Fruit fly (Drosophila melanogaster) whole organism, embryonic: ENCODE results near the gene gry.

ENCODE experiments used
- B-H1 ChIP-seq: fragments of 200-800 bp; sonication (Bioruptor generic); IDR thresholded peaks from 3 replicates; pipeline ENCODE4 v1.3.6; 2022; ENCODE audit warnings: missing biosample characterization, missing genetic modification characterization
- CG10147 ChIP-seq: fragments of 200-800 bp; sonication (Bioruptor generic); optimal IDR thresholded peaks from 2 replicates; lab custom pipeline; 2019; ENCODE audit warnings: missing biosample characterization, mild to moderate bottlenecking, missing genetic modification characterization, moderate library complexity
- CG11456 ChIP-seq: fragments of 200-800 bp; sonication (Bioruptor generic); IDR thresholded peaks from 3 replicates; pipeline ENCODE4 v1.3.6; 2022; ENCODE audit warnings: missing biosample characterization, missing genetic modification characterization
- CG11723 ChIP-seq: fragments of 200-800 bp; sonication (Bioruptor generic); optimal IDR thresholded peaks from 2 replicates; lab custom pipeline; 2017; ENCODE audit warnings: missing biosample characterization, mild to moderate bottlenecking, missing genetic modification characterization
- CG12299 ChIP-seq: fragments of 200-800 bp; sonication (Bioruptor generic); optimal IDR thresholded peaks from 2 replicates; lab custom pipeline; 2018; ENCODE audit warnings: missing biosample characterization, mild to moderate bottlenecking, missing genetic modification characterization
- CG12744 ChIP-seq: fragments of 200-800 bp; sonication (Bioruptor generic); optimal IDR thresholded peaks from 2 replicates; lab custom pipeline; 2016; ENCODE audit warnings: missing biosample characterization, missing genetic modification characterization
- CG14860 ChIP-seq: fragments of 200-800 bp; sonication (Bioruptor generic); IDR thresholded peaks from 3 replicates; pipeline ENCODE4 v1.3.6; 2022; ENCODE audit warnings: missing biosample characterization, missing genetic modification characterization; ENCODE audit not compliant: partially characterized antibody
- CG15269 ChIP-seq: fragments of 200-800 bp; sonication (Bioruptor generic); optimal IDR thresholded peaks from 2 replicates; lab custom pipeline; 2018; ENCODE audit warnings: missing biosample characterization, mild to moderate bottlenecking, missing genetic modification characterization, moderate library complexity
- CG16813 ChIP-seq: fragments of 200-800 bp; sonication (Bioruptor generic); IDR thresholded peaks from 3 replicates; pipeline ENCODE4 v1.3.6; 2022; ENCODE audit warnings: missing biosample characterization, missing genetic modification characterization; ENCODE audit not compliant: partially characterized antibody
- CG16815 ChIP-seq: fragments of 200-800 bp; sonication (Bioruptor generic); optimal IDR thresholded peaks from 3 replicates; lab custom pipeline; 2017; ENCODE audit warnings: missing biosample characterization, mild to moderate bottlenecking, missing genetic modification characterization
- CG17385 ChIP-seq: fragments of 200-800 bp; sonication (Bioruptor generic); optimal IDR thresholded peaks from 3 replicates; lab custom pipeline; 2018; ENCODE audit warnings: missing biosample characterization, mild to moderate bottlenecking, missing genetic modification characterization
- CG18262 ChIP-seq: fragments of 200-800 bp; optimal IDR thresholded peaks from 3 replicates; lab custom pipeline; 2019; ENCODE audit warnings: missing biosample characterization, mild to moderate bottlenecking, missing genetic modification characterization, moderate library complexity
- CG2120 ChIP-seq: fragments of 200-800 bp; sonication (Bioruptor generic); optimal IDR thresholded peaks from 3 replicates; lab custom pipeline; 2016; ENCODE audit warnings: missing biosample characterization, missing genetic modification characterization
- CG2678 ChIP-seq: fragments of 200-800 bp; sonication (Bioruptor generic); optimal IDR thresholded peaks from 3 replicates; lab custom pipeline; 2019; ENCODE audit warnings: missing biosample characterization, mild to moderate bottlenecking, missing genetic modification characterization, moderate library complexity
- CG3407 ChIP-seq: fragments of 200-800 bp; sonication (Bioruptor generic); optimal IDR thresholded peaks from 2 replicates; lab custom pipeline; 2018; ENCODE audit warnings: missing biosample characterization, mild to moderate bottlenecking, missing genetic modification characterization
- CG4707 ChIP-seq: fragments of 200-800 bp; sonication (Bioruptor generic); optimal IDR thresholded peaks from 2 replicates; lab custom pipeline; 2018; ENCODE audit warnings: missing biosample characterization, mild to moderate bottlenecking, missing genetic modification characterization, moderate library complexity
- CG6683 ChIP-seq: fragments of 200-800 bp; sonication (Bioruptor generic); optimal IDR thresholded peaks from 2 replicates; lab custom pipeline; 2017; ENCODE audit warnings: missing biosample characterization, mild to moderate bottlenecking, missing genetic modification characterization, missing genetic modification reagents
- CG6813 ChIP-seq: fragments of 200-800 bp; sonication (Bioruptor generic); optimal IDR thresholded peaks from 2 replicates; lab custom pipeline; 2017; ENCODE audit warnings: missing biosample characterization, missing genetic modification characterization, mild to moderate bottlenecking, moderate library complexity, missing genetic modification reagents
- CG6854 ChIP-seq: fragments of 200-800 bp; sonication (Bioruptor generic); optimal IDR thresholded peaks from 3 replicates; lab custom pipeline; 2017; ENCODE audit warnings: missing biosample characterization, mild to moderate bottlenecking, missing genetic modification characterization
- Dad ChIP-seq: fragments of 200-800 bp; sonication (Bioruptor generic); optimal IDR thresholded peaks from 3 replicates; lab custom pipeline; 2016; ENCODE audit warnings: missing biosample characterization, missing genetic modification characterization
- HmgZ ChIP-seq: fragments of 200-800 bp; sonication (Bioruptor generic); optimal IDR thresholded peaks from 2 replicates; lab custom pipeline; 2018; ENCODE audit warnings: missing biosample characterization, mild to moderate bottlenecking, missing genetic modification characterization
- Hr78 ChIP-seq, 2 experiments: fragments of 200-800 bp in 1 of 2; fragments of >200 bp in 1 of 2; sonication (Bioruptor generic) in 1 of 2; optimal IDR thresholded peaks; 2 replicates each; lab custom pipeline; 2017 to 2019; ENCODE audit warnings: missing biosample characterization in 2 of 2, missing genetic modification characterization in 2 of 2, mild to moderate bottlenecking in 1 of 2, moderate library complexity in 1 of 2
- MESR4 ChIP-seq: fragments of 200-800 bp; sonication (Bioruptor generic); optimal IDR thresholded peaks from 2 replicates; lab custom pipeline; 2018; ENCODE audit warnings: missing biosample characterization, mild to moderate bottlenecking, missing genetic modification characterization, moderate library complexity
- Myb ChIP-seq: fragments of 200-800 bp; sonication (Bioruptor generic); optimal IDR thresholded peaks from 2 replicates; lab custom pipeline; 2016; ENCODE audit warnings: missing biosample characterization, missing genetic modification characterization
- TFAM ChIP-seq: fragments of 200-800 bp; sonication (Bioruptor generic); optimal IDR thresholded peaks from 2 replicates; lab custom pipeline; 2017; ENCODE audit warnings: missing biosample characterization, missing genetic modification characterization, inconsistent platforms
- Vsx1 ChIP-seq: fragments of 200-800 bp; sonication (Bioruptor generic); optimal IDR thresholded peaks from 2 replicates; lab custom pipeline; 2017; ENCODE audit warnings: missing biosample characterization, mild to moderate bottlenecking, missing genetic modification characterization, missing genetic modification reagents
- Xbp1 ChIP-seq: fragments of 200-800 bp; sonication (Bioruptor generic); optimal IDR thresholded peaks from 3 replicates; lab custom pipeline; 2016; ENCODE audit warnings: missing biosample characterization, mild to moderate bottlenecking, missing genetic modification characterization
- ato ChIP-seq: fragments of 200-800 bp; sonication (Bioruptor generic); IDR thresholded peaks from 2 replicates; pipeline ENCODE4 v1.3.6; 2022; ENCODE audit warnings: missing biosample characterization, missing genetic modification characterization; ENCODE audit not compliant: partially characterized antibody
- bab2 ChIP-seq: fragments of 200-800 bp; sonication (Bioruptor generic); optimal IDR thresholded peaks from 2 replicates; lab custom pipeline; 2016; ENCODE audit warnings: missing biosample characterization, missing genetic modification characterization
- bsh ChIP-seq, 2 experiments: fragments of 200-800 bp; sonication (Bioruptor generic); optimal IDR thresholded peaks; 2 replicates each; lab custom pipeline; 2017 to 2018; ENCODE audit warnings: mild to moderate bottlenecking in 2 of 2, missing biosample characterization in 2 of 2, missing genetic modification characterization in 2 of 2, moderate library complexity in 1 of 2
- chinmo ChIP-seq: fragments of 200-800 bp; sonication (Bioruptor generic); IDR thresholded peaks from 4 replicates; pipeline ENCODE4 v1.3.6; 2022; ENCODE audit warnings: missing biosample characterization, missing genetic modification characterization; ENCODE audit not compliant: partially characterized antibody
- da ChIP-seq: fragments of 200-800 bp; sonication (Bioruptor generic); optimal IDR thresholded peaks from 2 replicates; lab custom pipeline; 2016; ENCODE audit warnings: missing biosample characterization, missing genetic modification characterization
- dimm ChIP-seq: fragments of 200-800 bp; sonication (Bioruptor generic); IDR thresholded peaks from 2 replicates; pipeline ENCODE4 v1.3.6; 2022; ENCODE audit warnings: missing biosample characterization, missing genetic modification characterization
- fd102C ChIP-seq: fragments of 200-800 bp; sonication (Bioruptor generic); optimal IDR thresholded peaks from 2 replicates; lab custom pipeline; 2018; ENCODE audit warnings: missing biosample characterization, mild to moderate bottlenecking, missing genetic modification characterization, moderate library complexity
- fu2 ChIP-seq: fragments of 200-800 bp; sonication (Bioruptor generic); optimal IDR thresholded peaks from 2 replicates; lab custom pipeline; 2016; ENCODE audit warnings: missing biosample characterization, missing genetic modification characterization
- gcm ChIP-seq: fragments of 200-800 bp; sonication (Bioruptor generic); optimal IDR thresholded peaks from 2 replicates; lab custom pipeline; 2019; ENCODE audit warnings: missing biosample characterization, mild to moderate bottlenecking, missing genetic modification characterization, moderate library complexity
- inv ChIP-seq: fragments of 200-800 bp; sonication (Bioruptor generic); IDR thresholded peaks from 2 replicates; pipeline ENCODE4 v1.3.6; 2022; ENCODE audit warnings: missing biosample characterization, missing genetic modification characterization; ENCODE audit not compliant: partially characterized antibody
- mirr ChIP-seq: fragments of 200-800 bp; sonication (Bioruptor generic); optimal IDR thresholded peaks from 3 replicates; lab custom pipeline; 2018; ENCODE audit warnings: missing biosample characterization, mild to moderate bottlenecking, missing genetic modification characterization
- nerfin-1 ChIP-seq: fragments of 200-800 bp; sonication (Bioruptor generic); optimal IDR thresholded peaks from 3 replicates; lab custom pipeline; 2019; ENCODE audit warnings: missing biosample characterization, mild to moderate bottlenecking, missing genetic modification characterization, moderate library complexity
- nerfin-2 ChIP-seq: fragments of 200-800 bp; sonication (Bioruptor generic); IDR thresholded peaks from 2 replicates; pipeline ENCODE4 v1.3.6; 2022; ENCODE audit warnings: missing biosample characterization, missing genetic modification characterization; ENCODE audit not compliant: partially characterized antibody
- org-1 ChIP-seq: fragments of 200-800 bp; sonication (Bioruptor generic); optimal IDR thresholded peaks from 2 replicates; lab custom pipeline; 2017; ENCODE audit warnings: missing biosample characterization, missing genetic modification characterization
- pros ChIP-seq: fragments of 200-800 bp; sonication (Bioruptor generic); optimal IDR thresholded peaks from 3 replicates; lab custom pipeline; 2019; ENCODE audit warnings: missing biosample characterization, mild to moderate bottlenecking, missing genetic modification characterization, moderate library complexity
- stc ChIP-seq: fragments of 200-800 bp; sonication (Bioruptor generic); IDR thresholded peaks from 2 replicates; pipeline ENCODE4 v1.3.6; 2022; ENCODE audit warnings: missing biosample characterization, missing genetic modification characterization
- ttk ChIP-seq: fragments of 200-800 bp; sonication (Bioruptor generic); IDR thresholded peaks from 2 replicates; pipeline ENCODE4 v2.1.2; 2022; ENCODE audit warnings: missing biosample characterization, missing genetic modification characterization
- vvl ChIP-seq: fragments of 200-800 bp; sonication (Bioruptor generic); IDR thresholded peaks from 2 replicates; pipeline ENCODE4 v1.3.6; 2022; ENCODE audit warnings: missing biosample characterization, missing genetic modification characterization
- zen2 ChIP-seq: fragments of 200-800 bp; sonication (Bioruptor generic); IDR thresholded peaks from 3 replicates; pipeline ENCODE4 v1.3.6; 2022; ENCODE audit warnings: missing biosample characterization, missing genetic modification characterization; ENCODE audit not compliant: partially characterized antibody

The gry gene

DNA sequence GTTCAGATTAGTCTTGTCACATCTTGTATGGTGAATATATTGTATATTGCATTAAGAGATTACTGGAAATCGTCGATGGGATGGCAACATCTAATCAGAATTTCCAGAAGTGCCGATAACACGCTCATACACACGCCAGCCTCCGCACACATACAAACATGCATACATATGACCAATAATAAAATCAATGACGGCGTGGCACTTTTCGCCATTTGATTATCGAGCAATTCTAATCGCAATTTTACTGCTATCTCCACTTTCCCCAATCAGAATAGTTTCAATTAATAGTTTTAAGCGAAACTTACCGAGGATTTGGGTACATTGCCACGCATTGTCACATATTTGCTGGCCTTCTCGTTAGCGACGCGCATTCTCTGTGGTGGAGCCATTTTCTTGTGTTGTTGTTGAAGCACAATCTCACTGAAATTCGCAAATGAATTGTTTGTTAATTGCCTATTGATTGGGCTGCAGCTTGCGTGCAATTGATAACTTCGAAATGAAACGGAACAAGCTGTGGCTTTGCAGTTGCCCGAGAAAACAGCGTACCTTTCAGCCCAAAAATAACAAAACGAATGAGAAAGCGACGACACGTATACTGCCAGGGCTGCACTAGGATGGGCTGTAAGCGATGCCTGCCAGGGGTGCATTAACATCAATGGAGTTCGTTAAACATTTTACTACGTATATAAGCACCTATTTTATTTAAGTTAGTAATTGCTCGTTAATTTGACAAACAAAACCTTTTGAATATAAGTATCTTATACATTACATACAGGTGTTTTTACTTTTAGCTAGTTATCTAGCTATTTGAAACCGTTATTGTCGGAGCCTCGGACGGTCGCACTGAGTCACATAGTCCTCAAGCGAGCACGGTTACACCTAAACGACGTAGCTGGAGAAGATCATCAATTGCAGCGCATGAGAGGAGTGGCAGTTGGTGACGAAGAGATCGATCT is at the start of gene gry, which contains the start of gene CG32276 (continued):
- peak; percentile 47 for TF ChIP-seq CG16815 (GFP tag; lab: Kevin White, UChicago)
- TF ChIP-seq CG14860 (GFP tag; lab: Robert Waterston, UW) = no peak
- no peak for TF ChIP-seq Vsx1 (GFP tag; lab: Kevin White, UChicago)
- no peak for TF ChIP-seq ato (GFP tag; lab: Robert Waterston, UW)
- TF ChIP-seq CG11723 (GFP tag; lab: Kevin White, UChicago) = peak; percentile 60
- TF ChIP-seq pros (GFP tag; lab: Kevin White, UChicago) = no peak
- peak; percentile 68 for TF ChIP-seq CG12299 (tag; lab: Kevin White, UChicago)
- TF ChIP-seq inv = peak; percentile 15; the same call in 1 of the 2 replicates
- peak; percentile 82 for TF ChIP-seq CG11456
- peak in 1 of 2 experiments; percentile 66 for TF ChIP-seq bsh (GFP tag; optimal IDR thresholded peaks at IDR 0.05; lab: Kevin White, UChicago)
- peak; percentile 82 for TF ChIP-seq vvl
- TF ChIP-seq gcm (GFP tag; lab: Kevin White, UChicago) = no peak
- TF ChIP-seq nerfin-1 (tag; lab: Kevin White, UChicago) = peak; percentile 53
- TF ChIP-seq da (GFP tag; lab: Kevin White, UChicago) = peak; percentile 43
- peak; percentile 33 for TF ChIP-seq CG3407 (GFP tag; lab: Kevin White, UChicago)
- TF ChIP-seq fd102C (GFP tag; lab: Kevin White, UChicago) = peak; percentile 18
- TF ChIP-seq Hr78 (GFP tag; optimal IDR thresholded peaks at IDR 0.05; lab: Kevin White, UChicago) = no peak
- TF ChIP-seq fu2 (GFP tag; lab: Kevin White, UChicago) = peak; percentile 76
- TF ChIP-seq mirr (GFP tag; lab: Kevin White, UChicago) = peak; percentile 70
- peak; percentile 93 for TF ChIP-seq HmgZ (tag; lab: Kevin White, UChicago)
- TF ChIP-seq ttk (GFP tag; lab: Robert Waterston, UW) = peak; percentile 25; the same call in 1 of the 2 replicates
- TF ChIP-seq CG18262 (tag; lab: Kevin White, UChicago) = peak; percentile 75
- peak; percentile 77 for TF ChIP-seq Myb (GFP tag; lab: Kevin White, UChicago)
- peak; percentile 68 for TF ChIP-seq Dad (GFP tag; lab: Kevin White, UChicago)
- peak; percentile 41 for TF ChIP-seq CG6683 (GFP tag; lab: Kevin White, UChicago)
- no peak for TF ChIP-seq CG6813
- TF ChIP-seq CG15269 (tag; lab: Kevin White, UChicago) = no peak
- peak; percentile 96 for TF ChIP-seq Xbp1 (GFP tag; lab: Kevin White, UChicago)
- TF ChIP-seq CG6854 (GFP tag; lab: Kevin White, UChicago) = peak; percentile 29
- peak; percentile 82 for TF ChIP-seq bab2 (GFP tag; lab: Kevin White, UChicago)
- TF ChIP-seq dimm (GFP tag; lab: Robert Waterston, UW) = no peak
- no peak; the same call in 2 of the 3 replicates for TF ChIP-seq B-H1
- peak; percentile 5 for TF ChIP-seq TFAM (GFP tag; lab: Kevin White, UChicago)
- TF ChIP-seq CG2678 = no peak
- no peak for TF ChIP-seq zen2 (GFP tag; lab: Robert Waterston, UW)
- TF ChIP-seq CG17385 (GFP tag; lab: Kevin White, UChicago) = peak; percentile 64
- TF ChIP-seq chinmo (GFP tag; lab: Robert Waterston, UW) = 0 out of 4 replicates have a peak, but pooled peaks have one; percentile 54
- peak; percentile 30 for TF ChIP-seq org-1 (GFP tag; lab: Kevin White, UChicago)
- TF ChIP-seq CG16813 = peak; percentile 50; the same call in 2 of the 3 replicates
- peak; percentile 90 for TF ChIP-seq CG2120 (GFP tag; lab: Kevin White, UChicago)
- TF ChIP-seq stc (GFP tag; lab: Robert Waterston, UW) = peak; percentile 62
- peak; percentile 89 for TF ChIP-seq MESR4
- no peak for TF ChIP-seq CG12744 (GFP tag; lab: Kevin White, UChicago)
- no peak for TF ChIP-seq nerfin-2 (GFP tag; lab: Robert Waterston, UW)
- TF ChIP-seq CG4707 = no peak
- no peak for TF ChIP-seq CG10147
